Worm (Caenorhabditis elegans): ENCODE measurements around the gene pdf-2.

The pdf-2 gene

ce11 chrX:2188885-2189284, 25.7 kb downstream of the pdf-2 start:
- TF ChIP-seq hlh-11 (tag; optimal IDR thresholded peaks at IDR 0.05) = peak; percentile 37
- no peak for TF ChIP-seq lin-29 (GFP tag; IDR thresholded peaks at IDR 0.05)

- TF ChIP-seq nhr-25 (tag; optimal IDR thresholded peaks at IDR 0.05; ENCODE audit: borderline replicate concordance, insufficient read depth) (no peak), D1046.2 (GFP tag; IDR thresholded peaks at IDR 0.05) (no peak), madf-5 (GFP tag; IDR thresholded peaks at IDR 0.05) (no peak), spr-1 (tag; optimal IDR thresholded peaks at IDR 0.05) (no peak), ceh-28 (tag; optimal IDR thresholded peaks at IDR 0.05) (no peak), hif-1 (tag; optimal IDR thresholded peaks at IDR 0.05) (no peak)
Measured at ce11 chrX:2190740-2191139, 27.6 kb downstream of the pdf-2 start.

- no peak for TF ChIP-seq nhr-48 (tag; optimal IDR thresholded peaks at IDR 0.05)
- peak; percentile 92 for TF ChIP-seq ces-1 (GFP tag; optimal IDR thresholded peaks at IDR 0.05)
- peak; percentile 24 for TF ChIP-seq rbr-2 (tag; optimal IDR thresholded peaks at IDR 0.05)
- peak; percentile 38 for TF ChIP-seq ceh-32 (tag; optimal IDR thresholded peaks at IDR 0.05; ENCODE audit: poor library complexity)
- TF ChIP-seq hlh-30 (tag; optimal IDR thresholded peaks at IDR 0.05; ENCODE audit: insufficient read depth) = no peak
- TF ChIP-seq mes-2 (tag; optimal IDR thresholded peaks at IDR 0.05; ENCODE audit: poor library complexity, severe bottlenecking) = no peak
- no peak for TF ChIP-seq mdl-1 (tag; optimal IDR thresholded peaks at IDR 0.05)
- no peak for TF ChIP-seq T20F7.1 (GFP tag; optimal IDR thresholded peaks at IDR 0.05)
- peak in 1 of 2 experiments; percentile 64 for TF ChIP-seq unc-62 (GFP tag; optimal IDR thresholded peaks at IDR 0.05 in 1 of 2)
- no peak for TF ChIP-seq unc-62 (tag; optimal IDR thresholded peaks at IDR 0.05)
- TF ChIP-seq nhr-42 (GFP tag; IDR thresholded peaks at IDR 0.05) = no peak
- peak; percentile 88 for TF ChIP-seq fkh-10 (GFP tag; optimal IDR thresholded peaks at IDR 0.05)
Measured at ce11 chrX:2191925-2192554, 28.9 kb downstream of the pdf-2 start, which contains the start of gene gap-1. TSS of gene gap-1 (plus strand) at chrX:2192504.

ce11 chrX:2197444-2197843, 34.3 kb downstream of the pdf-2 start:
- TF ChIP-seq Y48G9A.11 (GFP tag; IDR thresholded peaks at IDR 0.05) = no peak
- no peak for TF ChIP-seq zip-2 (tag; optimal IDR thresholded peaks at IDR 0.05)
- no peak for TF ChIP-seq spr-1 (tag; optimal IDR thresholded peaks at IDR 0.05)
- TF ChIP-seq F26F4.8 (GFP tag; conservative IDR thresholded peaks at IDR 0.05) = no peak
- TF ChIP-seq lin-1 (GFP tag; IDR thresholded peaks at IDR 0.05) = no peak
- TF ChIP-seq nhr-42 (GFP tag; IDR thresholded peaks at IDR 0.05) = no peak
- no peak for TF ChIP-seq unc-62 (GFP tag; optimal IDR thresholded peaks at IDR 0.05 in 1 of 2)
- no peak for TF ChIP-seq unc-62 (tag; optimal IDR thresholded peaks at IDR 0.05)
- TF ChIP-seq ama-1 (optimal IDR thresholded peaks at IDR 0.05) = no peak
- TF ChIP-seq nhr-28 (tag; optimal IDR thresholded peaks at IDR 0.05) = no peak
- TF ChIP-seq mdl-1 (tag; optimal IDR thresholded peaks at IDR 0.05) = no peak
- no peak for TF ChIP-seq nhr-48 (tag; optimal IDR thresholded peaks at IDR 0.05)
- TF ChIP-seq mxl-2 (GFP tag; conservative IDR thresholded peaks at IDR 0.05) = no peak
- TF ChIP-seq egl-43 (GFP tag; IDR thresholded peaks at IDR 0.05) = no peak
- TF ChIP-seq pha-4 (GFP tag; IDR thresholded peaks at IDR 0.05) = no peak
- TF ChIP-seq pha-4 (tag; optimal IDR thresholded peaks at IDR 0.05) = no peak
- TF ChIP-seq lin-38 (GFP tag; IDR thresholded peaks at IDR 0.05) = no peak
- TF ChIP-seq spr-3 (GFP tag; optimal IDR thresholded peaks at IDR 0.05) = no peak
- no peak for TF ChIP-seq F37D6.2 (tag; optimal IDR thresholded peaks at IDR 0.05)

- TF ChIP-seq madf-9 (GFP tag; conservative IDR thresholded peaks at IDR 0.05) (no peak), lin-15B (tag; optimal IDR thresholded peaks at IDR 0.05) (no peak), F49E8.2 (tag; optimal IDR thresholded peaks at IDR 0.05; ENCODE audit: borderline replicate concordance) (no peak), lsy-2 (tag; optimal IDR thresholded peaks at IDR 0.05) (no peak), pqm-1 (tag; optimal IDR thresholded peaks at IDR 0.05) (no peak), dmd-8 (GFP tag; IDR thresholded peaks at IDR 0.05) (no peak), hlh-11 (tag; optimal IDR thresholded peaks at IDR 0.05) (no peak), Y75B8A.6 (GFP tag; IDR thresholded peaks at IDR 0.05) (no peak), dmd-9 (GFP tag; IDR thresholded peaks at IDR 0.05) (no peak), nhr-76 (tag; optimal IDR thresholded peaks at IDR 0.05) (no peak), fos-1 (tag; optimal IDR thresholded peaks at IDR 0.05) (no peak), spr-1 (tag; optimal IDR thresholded peaks at IDR 0.05) (no peak), nhr-28 (tag; optimal IDR thresholded peaks at IDR 0.05) (no peak)
Measured at ce11 chrX:2199140-2199539, 36.0 kb downstream of the pdf-2 start, which contains the start of gene T24C12.1. TSS of gene T24C12.1 (plus strand) at chrX:2199440.

Data from whole organism, L4 larva.